Worm (Caenorhabditis elegans) whole organism, late embryonic: Measurements from ENCODE around the gene ZK177.9.

ENCODE experiments used
- C08G9.2 ChIP-seq: sonication (generic microtip); optimal IDR thresholded peaks from 2 replicates; lab custom pipeline; 2016; ENCODE audit warnings: mild to moderate bottlenecking, missing genetic modification characterization, moderate library complexity, missing compliant biosample characterization
- F13H6.1 ChIP-seq: sonication (generic microtip); optimal IDR thresholded peaks from 2 replicates; lab custom pipeline; 2016; ENCODE audit warnings: missing genetic modification characterization, missing compliant biosample characterization
- K02D7.2 ChIP-seq: sonication (generic microtip); optimal IDR thresholded peaks from 2 replicates; lab custom pipeline; 2017; ENCODE audit warnings: mild to moderate bottlenecking, missing genetic modification characterization, missing compliant biosample characterization
- K09A11.1 ChIP-seq: sonication (generic microtip); optimal IDR thresholded peaks from 2 replicates; lab custom pipeline; 2017; ENCODE audit warnings: antibody characterized with exemption, mild to moderate bottlenecking, missing genetic modification characterization, missing compliant biosample characterization; ENCODE audit not compliant: insufficient read depth
- Y22D7AL.16 ChIP-seq: sonication (generic microtip); optimal IDR thresholded peaks from 2 replicates; lab custom pipeline; 2016; ENCODE audit warnings: missing genetic modification characterization, missing compliant biosample characterization
- ama-1 ChIP-seq: fragments of 150-350 bp; optimal IDR thresholded peaks from 2 replicates; lab custom pipeline; 2014
- ceh-14 ChIP-seq: sonication (generic microtip); optimal IDR thresholded peaks from 2 replicates; lab custom pipeline; 2016; ENCODE audit warnings: missing genotype, missing genetic modification characterization, missing compliant biosample characterization
- ceh-18 ChIP-seq: sonication (generic microtip); optimal IDR thresholded peaks from 2 replicates; lab custom pipeline; 2016; ENCODE audit warnings: missing genetic modification characterization, missing compliant biosample characterization
- ceh-2 ChIP-seq: sonication (generic microtip); optimal IDR thresholded peaks from 2 replicates; lab custom pipeline; 2016; ENCODE audit warnings: missing genotype, missing genetic modification characterization, missing compliant biosample characterization
- ceh-22 ChIP-seq: sonication (generic microtip); optimal IDR thresholded peaks from 2 replicates; lab custom pipeline; 2017; ENCODE audit warnings: missing biosample characterization, missing genetic modification characterization
- ceh-48 ChIP-seq: sonication (generic microtip); optimal IDR thresholded peaks from 2 replicates; lab custom pipeline; 2016; ENCODE audit warnings: missing genetic modification characterization, inconsistent platforms, missing compliant biosample characterization
- ceh-6 ChIP-seq: fragments of 200-800 bp; sonication (Bioruptor generic); optimal IDR thresholded peaks from 2 replicates; lab custom pipeline; 2018; ENCODE audit warnings: mild to moderate bottlenecking, missing genetic modification characterization, missing compliant biosample characterization
- ceh-9 ChIP-seq: sonication (generic microtip); optimal IDR thresholded peaks from 2 replicates; lab custom pipeline; 2016; ENCODE audit warnings: mild to moderate bottlenecking, missing genetic modification characterization, inconsistent platforms, missing compliant biosample characterization
- che-1 ChIP-seq: sonication (generic microtip); optimal IDR thresholded peaks from 2 replicates; lab custom pipeline; 2016; ENCODE audit warnings: mild to moderate bottlenecking, missing genetic modification characterization, missing compliant biosample characterization
- dmd-4 ChIP-seq: sonication (generic microtip); optimal IDR thresholded peaks from 2 replicates; lab custom pipeline; 2016; ENCODE audit warnings: borderline replicate concordance, missing genetic modification characterization, missing compliant biosample characterization
- dve-1 ChIP-seq: sonication (generic microtip); optimal IDR thresholded peaks from 2 replicates; lab custom pipeline; 2017; ENCODE audit warnings: antibody characterized with exemption, mild to moderate bottlenecking, missing genetic modification characterization, missing compliant biosample characterization
- elt-2 ChIP-seq: sonication (generic microtip); optimal IDR thresholded peaks from 2 replicates; lab custom pipeline; 2016; ENCODE audit warnings: missing genetic modification reagents, missing genetic modification characterization, missing compliant biosample characterization
- fax-1 ChIP-seq: sonication (generic microtip); optimal IDR thresholded peaks from 2 replicates; lab custom pipeline; 2016; ENCODE audit warnings: missing genotype, missing genetic modification characterization, missing compliant biosample characterization
- fkh-6 ChIP-seq: sonication (generic microtip); optimal IDR thresholded peaks from 2 replicates; lab custom pipeline; 2016; ENCODE audit warnings: missing genetic modification characterization, missing compliant biosample characterization
- gmeb-2 ChIP-seq: sonication (generic microtip); optimal IDR thresholded peaks from 2 replicates; lab custom pipeline; 2016; ENCODE audit warnings: missing genetic modification characterization, inconsistent platforms, missing compliant biosample characterization
- hlh-13 ChIP-seq: fragments of 200-800 bp; sonication (Bioruptor generic); optimal IDR thresholded peaks from 2 replicates; lab custom pipeline; 2018; ENCODE audit warnings: mild to moderate bottlenecking, missing genetic modification characterization, missing compliant biosample characterization
- hlh-30 ChIP-seq: sonication (generic microtip); optimal IDR thresholded peaks from 2 replicates; lab custom pipeline; 2017; ENCODE audit warnings: antibody characterized with exemption, missing genetic modification characterization, missing compliant biosample characterization; ENCODE audit not compliant: insufficient read depth
- hlh-6 ChIP-seq: sonication (generic microtip); optimal IDR thresholded peaks from 2 replicates; lab custom pipeline; 2016; ENCODE audit warnings: missing genotype, missing genetic modification characterization, missing compliant biosample characterization
- hlh-8 ChIP-seq: sonication (generic microtip); optimal IDR thresholded peaks from 2 replicates; lab custom pipeline; 2016; ENCODE audit warnings: missing genotype, missing genetic modification characterization, missing compliant biosample characterization
- lin-11 ChIP-seq: fragments of 200-800 bp; sonication (Bioruptor generic); optimal IDR thresholded peaks from 2 replicates; lab custom pipeline; 2018; ENCODE audit warnings: mild to moderate bottlenecking, missing genetic modification characterization, missing compliant biosample characterization
- madf-2 ChIP-seq: sonication (generic microtip); optimal IDR thresholded peaks from 2 replicates; lab custom pipeline; 2017; ENCODE audit warnings: missing genetic modification characterization, missing compliant biosample characterization
- mec-3 ChIP-seq: sonication (generic microtip); optimal IDR thresholded peaks from 2 replicates; lab custom pipeline; 2016; ENCODE audit warnings: borderline replicate concordance, missing genetic modification characterization, missing compliant biosample characterization
- nfya-1 ChIP-seq: sonication (generic microtip); optimal IDR thresholded peaks from 2 replicates; lab custom pipeline; 2017; ENCODE audit warnings: missing genetic modification characterization, mild to moderate bottlenecking, missing compliant biosample characterization, antibody characterized with exemption, moderate library complexity
- nhr-232 ChIP-seq: sonication (generic microtip); optimal IDR thresholded peaks from 2 replicates; lab custom pipeline; 2016; ENCODE audit warnings: missing genetic modification characterization, missing compliant biosample characterization
- odd-2 ChIP-seq: sonication (generic microtip); optimal IDR thresholded peaks from 2 replicates; lab custom pipeline; 2017; ENCODE audit warnings: antibody characterized with exemption, mild to moderate bottlenecking, missing genetic modification characterization, missing compliant biosample characterization
- pag-3 ChIP-seq: sonication (generic microtip); optimal IDR thresholded peaks from 2 replicates; lab custom pipeline; 2016; ENCODE audit warnings: missing compliant biosample characterization, missing genetic modification characterization, borderline replicate concordance
- pax-1 ChIP-seq: fragments of 150-350 bp; optimal IDR thresholded peaks from 2 replicates; lab custom pipeline; 2014; ENCODE audit warnings: missing biosample characterization, missing genetic modification characterization
- pros-1 ChIP-seq: fragments of 150-350 bp; optimal IDR thresholded peaks from 2 replicates; lab custom pipeline; 2014; ENCODE audit warnings: missing biosample characterization, missing genetic modification reagents, missing genetic modification characterization
- ref-2 ChIP-seq: sonication (generic microtip); optimal IDR thresholded peaks from 2 replicates; lab custom pipeline; 2016; ENCODE audit warnings: missing genetic modification characterization, missing compliant biosample characterization
- rnt-1 ChIP-seq: sonication (generic microtip); optimal IDR thresholded peaks from 2 replicates; lab custom pipeline; 2016; ENCODE audit warnings: missing genetic modification characterization, missing compliant biosample characterization
- syd-9 ChIP-seq: sonication (generic microtip); optimal IDR thresholded peaks from 2 replicates; lab custom pipeline; 2016; ENCODE audit warnings: mild to moderate bottlenecking, missing genetic modification characterization, moderate library complexity, missing compliant biosample characterization
- tbx-2 ChIP-seq: sonication (generic microtip); optimal IDR thresholded peaks from 2 replicates; lab custom pipeline; 2016; ENCODE audit warnings: missing genetic modification characterization, missing compliant biosample characterization
- tbx-7 ChIP-seq: sonication (generic microtip); optimal IDR thresholded peaks from 2 replicates; lab custom pipeline; 2016; ENCODE audit warnings: missing genotype, missing genetic modification characterization, missing compliant biosample characterization
- ttx-3 ChIP-seq: sonication (generic microtip); optimal IDR thresholded peaks from 2 replicates; lab custom pipeline; 2016; ENCODE audit warnings: missing genetic modification reagents, missing genetic modification characterization, missing compliant biosample characterization
- unc-3 ChIP-seq, 2 experiments: fragments of 200-800 bp in 1 of 2; sonication (Bioruptor generic) in 1 of 2; sonication (generic microtip) in 1 of 2; conservative IDR thresholded peaks in 1 of 2; optimal IDR thresholded peaks in 1 of 2; 2 replicates each; pipeline versions ENCODE4 v1.3.6 to Lab custom; 2016 to 2022; ENCODE audit warnings: missing compliant biosample characterization in 2 of 2, missing genetic modification characterization in 2 of 2, missing genetic modification reagents in 1 of 2
- unc-42 ChIP-seq: sonication (generic microtip); optimal IDR thresholded peaks from 2 replicates; lab custom pipeline; 2016; ENCODE audit warnings: missing genotype, missing genetic modification characterization, missing compliant biosample characterization
- ztf-16 ChIP-seq: sonication (generic microtip); optimal IDR thresholded peaks from 2 replicates; lab custom pipeline; 2017; ENCODE audit warnings: missing genetic modification characterization, missing compliant biosample characterization

ZK177.9 gene

DNA sequence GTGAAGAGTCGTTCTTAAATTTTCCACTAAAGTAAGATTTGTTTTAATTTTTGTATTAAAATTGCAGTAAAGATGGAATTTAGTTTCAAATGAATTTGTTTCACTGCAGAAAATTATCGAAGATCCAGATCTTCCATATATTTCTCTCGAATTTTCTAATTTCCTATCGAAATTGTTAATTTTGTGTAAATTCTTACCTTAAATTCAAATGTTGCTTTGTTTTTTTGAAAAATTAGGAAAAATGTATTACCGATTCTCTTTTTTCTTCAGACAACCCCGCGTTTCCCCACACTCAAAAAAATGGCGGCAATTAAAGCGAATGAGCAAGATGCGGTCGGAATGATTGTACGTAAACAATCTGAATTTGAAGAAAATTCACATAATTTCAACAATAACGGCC is 32.2 kb upstream of the ZK177.9 start, which contains the start of gene C17C3.6:
C17C3.6 (plus strand) TSS at position 301 of the 400 bp plus-strand sequence.
- TF ChIP-seq fkh-6: no peak
- no peak for TF ChIP-seq unc-3 (GFP tag; conservative IDR thresholded peaks at IDR 0.05; lab: Robert Waterston, UW)
- TF ChIP-seq unc-3 (tag; optimal IDR thresholded peaks at IDR 0.05; lab: Kevin White, UChicago): no peak
- no peak for TF ChIP-seq elt-2
- TF ChIP-seq, all 69 proteins: peak for 0

DNA sequence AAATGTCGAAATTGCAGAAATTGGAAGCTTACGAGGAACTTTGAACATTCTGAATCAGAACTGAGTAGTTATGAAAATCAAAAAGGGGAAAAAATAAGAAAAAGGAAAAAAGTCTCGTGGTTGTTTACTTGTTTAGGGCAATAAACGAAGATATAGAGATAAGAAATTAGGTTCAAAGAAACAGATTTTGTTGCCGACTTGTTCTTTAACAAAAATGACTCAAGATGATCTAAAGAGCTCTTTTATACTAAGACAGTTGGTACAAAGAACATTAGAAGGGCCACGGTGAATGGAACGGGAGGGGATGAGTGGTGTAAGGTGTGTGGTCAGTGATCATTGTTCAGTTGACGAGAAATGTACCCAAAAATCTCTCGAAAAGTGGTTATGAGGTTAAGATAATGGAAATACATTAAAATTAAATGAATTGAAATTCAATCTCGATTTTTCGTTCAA is 29.9 kb upstream of the ZK177.9 start, which contains the start of gene acdh-2:
acdh-2 (minus strand) TSS at position 51 of the 453 bp plus-strand sequence.
- TF ChIP-seq ceh-22 (tag; lab: Kevin White, UChicago) (no peak), ceh-18 (tag; lab: Kevin White, UChicago) (no peak), fax-1 (tag; lab: Kevin White, UChicago) (no peak), ceh-14 (tag; lab: Kevin White, UChicago) (no peak), tbx-2 (tag; lab: Kevin White, UChicago) (no peak), K09A11.1 (tag; lab: Kevin White, UChicago) (no peak), fkh-6 (no peak), F13H6.1 (no peak), ceh-48 (tag; lab: Kevin White, UChicago) (no peak), dve-1 (tag; lab: Kevin White, UChicago) (no peak), hlh-30 (tag; lab: Kevin White, UChicago) (no peak), C08G9.2 (tag; lab: Kevin White, UChicago) (no peak), hlh-6 (no peak), ceh-2 (tag; lab: Kevin White, UChicago) (no peak), unc-42 (tag; lab: Kevin White, UChicago) (no peak), mec-3 (tag; lab: Kevin White, UChicago) (no peak)
- TF ChIP-seq, all 69 proteins: peak for 0

DNA sequence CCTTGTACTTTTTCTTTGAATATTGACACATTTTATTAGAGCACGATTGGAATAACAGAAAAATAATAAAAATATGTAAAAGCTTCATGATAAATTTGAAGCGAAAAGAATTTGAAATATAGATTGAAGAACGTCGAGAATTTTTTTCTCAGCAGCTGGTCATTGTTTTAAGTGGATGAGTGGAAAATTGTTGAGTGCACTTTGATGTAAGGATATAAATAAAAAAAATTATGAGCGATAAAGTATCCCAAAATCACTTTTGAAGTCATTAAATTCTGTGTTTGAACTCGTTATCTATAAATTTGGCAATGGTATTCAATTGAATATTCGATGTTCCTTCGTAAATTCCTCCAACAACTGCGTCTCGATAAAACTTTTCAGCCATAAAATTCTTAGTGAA is 27.2 kb upstream of the ZK177.9 start, which contains the start of gene ins-13:
ins-13 (minus strand) TSS at position 101 of the 400 bp plus-strand sequence.
- no peak for TF ChIP-seq gmeb-2 (tag; lab: Kevin White, UChicago)
- TF ChIP-seq, all 69 proteins: peak for 0

DNA sequence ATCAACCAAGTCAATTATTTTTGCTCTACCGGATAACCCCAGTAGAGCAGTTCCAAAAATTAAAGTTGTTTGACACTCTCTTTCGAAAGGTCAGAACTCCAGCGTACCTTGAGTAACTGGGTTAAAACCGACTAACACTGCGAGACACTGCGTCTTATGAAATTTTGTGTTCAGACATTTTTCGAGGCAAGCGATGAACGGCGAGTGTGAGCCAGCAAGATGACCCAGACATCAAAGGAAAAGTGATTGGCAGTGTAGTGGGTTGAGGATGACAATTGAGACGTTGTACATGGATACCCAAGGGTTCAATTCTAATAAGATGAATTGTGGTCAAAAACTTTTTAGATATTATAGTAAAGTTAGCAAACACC is 26.6 kb upstream of the ZK177.9 start:
- no peak for TF ChIP-seq ceh-2 (tag; lab: Kevin White, UChicago)
- no peak for TF ChIP-seq nfya-1
- no peak for TF ChIP-seq ceh-14 (tag; lab: Kevin White, UChicago)
- TF ChIP-seq dmd-4 (tag; lab: Kevin White, UChicago): no peak
- no peak for TF ChIP-seq che-1 (tag; lab: Kevin White, UChicago)
- TF ChIP-seq ceh-9: no peak
- no peak for TF ChIP-seq gmeb-2 (tag; lab: Kevin White, UChicago)
- no peak for TF ChIP-seq ceh-22 (tag; lab: Kevin White, UChicago)
- TF ChIP-seq odd-2 (tag; lab: Kevin White, UChicago): no peak
- TF ChIP-seq ama-1 (lab: Kevin White, UChicago): no peak
- TF ChIP-seq unc-3 (GFP tag; conservative IDR thresholded peaks at IDR 0.05; lab: Robert Waterston, UW): no peak
- TF ChIP-seq unc-3 (tag; optimal IDR thresholded peaks at IDR 0.05; lab: Kevin White, UChicago): no peak
- TF ChIP-seq pax-1 (tag; lab: Kevin White, UChicago): no peak
- no peak for TF ChIP-seq hlh-8 (tag; lab: Kevin White, UChicago)
- no peak for TF ChIP-seq pros-1
- no peak for TF ChIP-seq K02D7.2 (tag; lab: Kevin White, UChicago)
- no peak for TF ChIP-seq hlh-13 (GFP tag; lab: Kevin White, UChicago)
- no peak for TF ChIP-seq Y22D7AL.16 (tag; lab: Kevin White, UChicago)
- TF ChIP-seq, all 69 proteins: peak for 0

DNA sequence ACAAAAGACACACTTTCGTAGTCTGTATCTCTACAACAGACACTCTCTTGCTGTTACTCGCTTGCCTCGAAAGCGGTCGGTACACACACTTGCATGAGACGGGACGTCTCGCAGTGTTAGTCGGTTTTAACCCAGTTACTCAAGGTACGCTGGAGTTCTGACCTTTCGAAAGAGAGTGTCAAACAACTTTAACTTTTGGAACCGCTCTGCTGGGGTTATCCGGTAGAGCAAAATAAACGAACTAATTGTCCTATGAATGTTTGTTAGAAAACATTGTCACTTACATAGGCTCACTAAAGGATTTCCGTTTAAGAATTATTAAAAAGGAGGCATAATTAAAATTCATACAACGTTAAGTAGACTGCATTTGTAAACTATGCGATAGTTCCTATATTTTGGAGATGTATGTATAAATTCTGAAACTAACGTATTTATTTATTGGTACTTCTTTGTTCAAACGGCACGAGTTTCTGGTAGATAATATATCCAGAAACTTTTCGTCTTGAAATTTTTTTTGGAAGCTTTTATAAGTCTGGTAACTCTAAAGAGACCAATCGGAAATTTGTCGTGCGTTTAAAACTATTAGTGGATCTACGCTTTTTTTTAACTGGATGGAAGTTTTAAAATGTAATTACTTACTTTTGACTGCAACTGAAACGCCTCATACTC is 26.1 kb upstream of the ZK177.9 start:
- TF ChIP-seq ceh-9: no peak
- peak; percentile 68 for TF ChIP-seq lin-11 (tag; lab: Kevin White, UChicago)
- TF ChIP-seq madf-2 (tag; lab: Kevin White, UChicago): peak; percentile 68
- TF ChIP-seq ref-2 (tag; lab: Kevin White, UChicago): peak; percentile 82
- TF ChIP-seq rnt-1: peak; percentile 78
- TF ChIP-seq C08G9.2 (tag; lab: Kevin White, UChicago): peak; percentile 49
- TF ChIP-seq nfya-1: peak; percentile 89
- TF ChIP-seq ceh-6 (GFP tag; lab: Kevin White, UChicago): peak; percentile 65
- TF ChIP-seq ttx-3: peak; percentile 66
- TF ChIP-seq hlh-6: peak; percentile 48
- peak; percentile 77 for TF ChIP-seq ztf-16
- TF ChIP-seq syd-9 (tag; lab: Kevin White, UChicago): peak; percentile 65
- TF ChIP-seq pag-3: no peak
- TF ChIP-seq ceh-48 (tag; lab: Kevin White, UChicago): peak; percentile 18
- TF ChIP-seq tbx-7 (tag; lab: Kevin White, UChicago): peak; percentile 29
- peak; percentile 60 for TF ChIP-seq nhr-232 (tag; lab: Kevin White, UChicago)
